Worm (Caenorhabditis elegans) whole organism, L4/young adult: Measurements from ENCODE around the gene F45D3.3.

Experiments used
- W03F9.2 ChIP-seq: fragments of 150-350 bp; optimal IDR thresholded peaks from 2 replicates; lab custom pipeline; 2014; ENCODE audit warnings: missing biosample characterization, missing genetic modification characterization
- dao-5 ChIP-seq: sonication (generic microtip); optimal IDR thresholded peaks from 2 replicates; lab custom pipeline; 2016; ENCODE audit warnings: missing genotype, missing genetic modification characterization, moderate library complexity, missing compliant biosample characterization
- him-1 ChIP-seq: sonication (generic microtip); optimal IDR thresholded peaks from 2 replicates; lab custom pipeline; 2016; ENCODE audit warnings: missing genotype, missing genetic modification reagents, missing genetic modification characterization, missing compliant biosample characterization

The F45D3.3 gene

ce11 chrV:12549604-12550003 is 581 bp downstream of the F45D3.3 start:
- TF ChIP-seq him-1 (tag; lab: Kevin White, UChicago), result no peak
- no peak for TF ChIP-seq W03F9.2 (tag; lab: Kevin White, UChicago)
- no peak for TF ChIP-seq dao-5 (tag; lab: Kevin White, UChicago)

ce11 chrV:12548830-12549229 is 1.4 kb downstream of the F45D3.3 start:
- TF ChIP-seq W03F9.2 (tag; lab: Kevin White, UChicago) (peak; percentile 31), him-1 (tag; lab: Kevin White, UChicago) (no peak), dao-5 (tag; lab: Kevin White, UChicago) (no peak)

ce11 chrV:12542683-12543319 is 7.4 kb downstream of the F45D3.3 start:
- no peak for TF ChIP-seq him-1 (tag; lab: Kevin White, UChicago)
- no peak for TF ChIP-seq W03F9.2 (tag; lab: Kevin White, UChicago)
- TF ChIP-seq dao-5 (tag; lab: Kevin White, UChicago), result no peak

ce11 chrV:12541207-12541606 is 9.0 kb downstream of the F45D3.3 start:
- no peak for TF ChIP-seq W03F9.2 (tag; lab: Kevin White, UChicago)
- TF ChIP-seq him-1 (tag; lab: Kevin White, UChicago), result no peak
- TF ChIP-seq dao-5 (tag; lab: Kevin White, UChicago), result no peak

- TF ChIP-seq him-1 (tag; lab: Kevin White, UChicago) (no peak), dao-5 (tag; lab: Kevin White, UChicago) (no peak), W03F9.2 (tag; lab: Kevin White, UChicago) (no peak)
Observed at ce11 chrV:12540739-12541138, 9.4 kb downstream of the F45D3.3 start, which contains the start of gene F45D3.2. Gene F45D3.2 (plus strand): TSS chrV:12541039.

- TF ChIP-seq W03F9.2 (tag; lab: Kevin White, UChicago) (no peak), him-1 (tag; lab: Kevin White, UChicago) (peak; percentile 19), dao-5 (tag; lab: Kevin White, UChicago) (no peak)
Observed at ce11 chrV:12540018-12540417, 10.2 kb downstream of the F45D3.3 start.

- TF ChIP-seq him-1 (tag; lab: Kevin White, UChicago) (no peak), W03F9.2 (tag; lab: Kevin White, UChicago) (no peak), dao-5 (tag; lab: Kevin White, UChicago) (no peak)
Observed at ce11 chrV:12538984-12539852, 11.0 kb downstream of the F45D3.3 start.

- TF ChIP-seq him-1 (tag; lab: Kevin White, UChicago) (no peak), W03F9.2 (tag; lab: Kevin White, UChicago) (no peak), dao-5 (tag; lab: Kevin White, UChicago) (no peak)
Observed at ce11 chrV:12537505-12537904, 12.7 kb downstream of the F45D3.3 start.

ce11 chrV:12536409-12537038 is 13.7 kb downstream of the F45D3.3 start:
- TF ChIP-seq dao-5 (tag; lab: Kevin White, UChicago) (no peak), him-1 (tag; lab: Kevin White, UChicago) (no peak), W03F9.2 (tag; lab: Kevin White, UChicago) (no peak)

- TF ChIP-seq W03F9.2 (tag; lab: Kevin White, UChicago) (no peak), him-1 (tag; lab: Kevin White, UChicago) (no peak)
Observed at ce11 chrV:12534941-12535340, 15.2 kb downstream of the F45D3.3 start.

ce11 chrV:12533635-12534150 is 16.5 kb downstream of the F45D3.3 start:
- no peak for TF ChIP-seq dao-5 (tag; lab: Kevin White, UChicago)
- no peak for TF ChIP-seq him-1 (tag; lab: Kevin White, UChicago)

ce11 chrV:12532369-12532768 is 17.8 kb downstream of the F45D3.3 start:
- no peak for TF ChIP-seq dao-5 (tag; lab: Kevin White, UChicago)
- TF ChIP-seq W03F9.2 (tag; lab: Kevin White, UChicago), result no peak
- TF ChIP-seq him-1 (tag; lab: Kevin White, UChicago), result no peak

- TF ChIP-seq him-1 (tag; lab: Kevin White, UChicago) (no peak), dao-5 (tag; lab: Kevin White, UChicago) (no peak), W03F9.2 (tag; lab: Kevin White, UChicago) (no peak)
Observed at ce11 chrV:12531084-12531483, 19.1 kb downstream of the F45D3.3 start.
